Worm (Caenorhabditis elegans) whole organism, L4/young adult: ENCODE results near the gene rol-8.

Experiments
- W03F9.2 ChIP-seq: fragments of 150-350 bp; optimal IDR thresholded peaks from 2 replicates; lab custom pipeline; 2014; ENCODE audit warnings: missing biosample characterization, missing genetic modification characterization
- dao-5 ChIP-seq: sonication (generic microtip); optimal IDR thresholded peaks from 2 replicates; lab custom pipeline; 2016; ENCODE audit warnings: missing genotype, missing genetic modification characterization, moderate library complexity, missing compliant biosample characterization
- him-1 ChIP-seq: sonication (generic microtip); optimal IDR thresholded peaks from 2 replicates; lab custom pipeline; 2016; ENCODE audit warnings: missing genotype, missing genetic modification reagents, missing genetic modification characterization, missing compliant biosample characterization

rol-8 gene

ce11 chrII:7543808-7544207 lies at the start of gene rol-8:
TSS of gene rol-8 (plus strand) at chrII:7544108.
- TF ChIP-seq W03F9.2 (tag; lab: Kevin White, UChicago) (no peak), him-1 (no peak), dao-5 (tag; lab: Kevin White, UChicago) (no peak)

- TF ChIP-seq him-1 (no peak), W03F9.2 (tag; lab: Kevin White, UChicago) (no peak), dao-5 (tag; lab: Kevin White, UChicago) (no peak)
These were observed 49.8 kb upstream of the rol-8 start, which contains the start of gene R10H1.1 for ce11 chrII:7494155-7494554. TSS of gene R10H1.1 (plus strand) at chrII:7494455.

ce11 chrII:7496070-7496469 lies 47.8 kb upstream of the rol-8 start, which contains the start of gene spi-1:
TSS of gene spi-1 (plus strand) at chrII:7496247.
- no peak for TF ChIP-seq dao-5 (tag; lab: Kevin White, UChicago)

ce11 chrII:7499390-7499789 lies 44.5 kb upstream of the rol-8 start, which contains the start of gene srab-14:
TSS of gene srab-14 (minus strand) at chrII:7499490.
- no peak for TF ChIP-seq W03F9.2 (tag; lab: Kevin White, UChicago)
- no peak for TF ChIP-seq dao-5 (tag; lab: Kevin White, UChicago)
- TF ChIP-seq him-1, result no peak

DNA sequence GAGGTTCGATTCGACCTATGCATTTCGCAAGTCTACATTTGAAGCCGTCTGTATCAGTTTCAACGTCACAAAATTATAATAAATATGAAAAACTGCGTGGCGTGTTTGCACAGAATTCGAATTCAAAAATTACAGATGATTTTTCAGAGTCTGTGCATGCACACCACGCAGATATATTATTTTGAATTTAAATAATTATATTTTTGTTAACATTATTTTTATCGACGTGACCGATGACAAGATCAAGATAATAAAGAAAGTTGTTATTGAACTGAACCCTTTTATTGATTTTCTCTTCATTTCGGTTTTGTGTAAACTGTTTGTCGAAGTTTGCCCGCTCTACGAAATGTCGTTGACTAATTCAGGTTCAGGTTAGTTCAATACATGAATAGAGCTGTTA lies 38.9 kb upstream of the rol-8 start, which contains the start of gene C28F5.1:
C28F5.1 (plus strand) TSS at position 301 of the 400 bp plus-strand sequence.
- TF ChIP-seq him-1 (no peak), dao-5 (tag; lab: Kevin White, UChicago) (no peak), W03F9.2 (tag; lab: Kevin White, UChicago) (no peak)

ce11 chrII:7519221-7519620 lies 24.7 kb upstream of the rol-8 start, which contains the start of gene glb-9:
TSS of gene glb-9 (minus strand) at chrII:7519321.
- TF ChIP-seq him-1, result no peak
- no peak for TF ChIP-seq W03F9.2 (tag; lab: Kevin White, UChicago)
- no peak for TF ChIP-seq dao-5 (tag; lab: Kevin White, UChicago)

DNA sequence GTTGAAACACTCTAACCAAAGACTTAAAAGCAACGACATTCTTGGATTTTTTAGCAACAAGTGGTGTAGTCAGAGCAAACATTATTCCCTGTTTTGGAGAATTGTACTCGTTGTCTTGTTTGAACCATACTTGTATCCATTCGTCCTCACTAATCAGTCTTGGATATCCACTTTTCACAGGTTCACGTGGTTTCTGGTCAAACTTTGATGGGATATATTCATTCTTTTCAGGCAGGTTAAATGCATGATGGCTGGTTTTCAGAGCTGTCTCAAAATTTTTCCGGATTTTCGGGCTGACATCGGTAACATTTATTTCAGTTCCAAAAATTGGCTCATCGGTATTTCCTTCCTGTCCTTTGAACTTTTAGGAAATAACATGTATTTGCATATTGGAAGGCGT lies 22.5 kb upstream of the rol-8 start:
- TF ChIP-seq W03F9.2 (tag; lab: Kevin White, UChicago), result no peak
- no peak for TF ChIP-seq him-1
- TF ChIP-seq dao-5 (tag; lab: Kevin White, UChicago), result no peak

DNA sequence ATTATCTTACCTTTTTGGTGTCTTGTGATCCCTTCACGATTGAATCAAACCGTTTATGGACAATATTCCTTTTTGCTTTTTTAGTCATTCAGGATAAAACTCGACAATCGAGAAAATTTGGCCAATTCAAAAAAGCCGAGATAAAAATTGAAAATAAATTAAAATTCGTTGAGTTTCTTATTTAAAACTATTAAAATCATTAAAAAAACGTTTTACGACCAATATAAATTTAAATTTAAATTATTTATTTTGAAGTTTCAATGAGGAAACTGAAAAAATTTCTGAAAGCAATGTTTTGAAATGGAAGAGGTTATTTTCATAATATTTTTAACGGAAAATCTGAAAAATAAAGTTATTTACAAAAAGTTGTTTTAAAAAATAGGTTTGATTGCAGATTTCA lies 20.6 kb upstream of the rol-8 start, which contains the start of gene ZK1290.15:
ZK1290.15 (plus strand) TSS at position 301 of the 400 bp plus-strand sequence.
- TF ChIP-seq dao-5 (tag; lab: Kevin White, UChicago) (no peak), him-1 (no peak), W03F9.2 (tag; lab: Kevin White, UChicago) (no peak)

DNA sequence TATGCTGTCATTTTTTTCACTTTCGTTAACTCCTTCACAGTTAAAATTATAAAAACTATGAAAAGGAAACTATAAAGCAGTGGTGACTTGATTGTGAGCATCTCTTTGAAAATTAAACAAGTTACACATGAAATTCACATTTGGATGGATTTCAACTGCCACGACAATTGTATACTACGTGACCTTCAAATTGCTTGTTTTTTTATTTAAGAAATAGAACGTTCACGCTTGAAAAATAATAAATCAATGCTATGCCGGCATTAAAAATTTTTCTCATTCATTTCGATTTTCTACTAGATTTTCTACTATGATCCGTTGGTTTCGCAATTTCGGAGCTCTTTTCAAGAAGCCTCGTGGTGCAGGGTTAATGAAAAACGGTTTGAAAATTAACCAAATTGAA lies 18.4 kb upstream of the rol-8 start, which contains the start of the genes ZK1290.7 and rnh-1.1:
ZK1290.7 (minus strand) TSS at position 101 of the 400 bp plus-strand sequence.
rnh-1.1 (plus strand) TSS at position 281 of the 400 bp plus-strand sequence.
- TF ChIP-seq W03F9.2 (tag; lab: Kevin White, UChicago) (no peak), him-1 (no peak), dao-5 (tag; lab: Kevin White, UChicago) (no peak)

ce11 chrII:7528210-7528609 lies 15.7 kb upstream of the rol-8 start:
- TF ChIP-seq dao-5 (tag; lab: Kevin White, UChicago), result no peak
- no peak for TF ChIP-seq W03F9.2 (tag; lab: Kevin White, UChicago)
- TF ChIP-seq him-1, result no peak

DNA sequence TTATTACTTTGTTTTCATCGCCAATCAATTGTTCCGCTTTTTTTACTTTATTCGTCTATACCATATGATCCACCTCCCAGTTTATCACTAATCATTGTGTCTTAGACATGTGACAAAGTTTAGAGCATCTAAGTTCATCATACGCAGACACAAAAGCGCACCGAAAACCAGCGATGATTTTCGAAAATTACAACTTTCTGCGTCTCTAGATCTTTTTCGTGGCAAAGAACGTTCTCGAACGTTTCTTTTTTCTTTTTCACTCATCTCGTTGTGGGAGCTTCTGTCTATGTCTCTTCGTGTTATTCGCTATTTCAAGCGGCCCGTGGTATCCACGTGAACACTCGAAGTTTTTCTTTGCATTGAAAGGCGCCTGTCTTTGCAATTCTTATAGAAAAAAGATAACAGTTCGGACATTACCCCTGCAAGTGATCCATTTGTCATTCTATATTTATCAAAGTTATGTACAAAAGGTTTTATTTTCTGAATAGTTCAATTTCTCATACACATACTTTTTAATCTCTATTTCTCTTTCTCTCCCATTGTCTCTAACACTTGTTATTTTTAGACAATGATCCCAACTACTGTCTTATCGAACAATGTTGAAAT lies 14.7 kb upstream of the rol-8 start, which contains the start of gene ZK1290.5:
ZK1290.5 (plus strand) TSS at position 566 of the 606 bp plus-strand sequence.
- TF ChIP-seq W03F9.2 (tag; lab: Kevin White, UChicago) (peak; percentile 88), dao-5 (tag; lab: Kevin White, UChicago) (no peak), him-1 (no peak)

DNA sequence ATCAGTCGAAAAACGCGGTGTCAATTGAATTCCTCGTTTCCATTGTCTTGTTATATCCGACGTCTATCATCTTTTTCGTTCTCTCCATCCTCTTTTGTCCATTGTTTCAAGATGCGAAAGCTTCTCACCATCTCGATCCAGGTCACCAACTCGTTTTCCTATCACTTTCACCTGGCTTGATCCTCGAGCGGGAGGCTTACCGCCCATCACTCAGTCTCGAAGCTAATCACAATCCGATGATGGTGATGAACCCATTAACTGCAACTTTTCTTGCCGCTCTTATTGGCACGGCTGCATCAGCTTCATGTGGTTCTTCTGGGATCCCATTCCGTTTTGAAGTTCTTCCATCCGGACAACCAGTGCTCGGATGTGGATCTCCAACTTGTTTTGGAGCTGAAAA lies 13.0 kb upstream of the rol-8 start, which contains the start of gene wrt-1:
wrt-1 (plus strand) TSS at position 53 of the 400 bp plus-strand sequence.
- TF ChIP-seq dao-5 (tag; lab: Kevin White, UChicago), result no peak
- no peak for TF ChIP-seq him-1
- TF ChIP-seq W03F9.2 (tag; lab: Kevin White, UChicago), result no peak

ce11 chrII:7531478-7531877 lies 12.4 kb upstream of the rol-8 start:
- TF ChIP-seq W03F9.2 (tag; lab: Kevin White, UChicago) (no peak), dao-5 (tag; lab: Kevin White, UChicago) (no peak), him-1 (no peak)

- TF ChIP-seq him-1, result no peak
- no peak for TF ChIP-seq W03F9.2 (tag; lab: Kevin White, UChicago)
- no peak for TF ChIP-seq dao-5 (tag; lab: Kevin White, UChicago)
These were observed 9.5 kb upstream of the rol-8 start, which contains the start of gene wrt-10 for ce11 chrII:7534369-7534768. TSS of gene wrt-10 (minus strand) at chrII:7534563.
